Fruit fly (Drosophila melanogaster) whole organism, embryonic: ENCODE data around the gene CG5790.

ENCODE experiments used
- Bgb ChIP-seq: fragments of 200-800 bp; sonication (Bioruptor generic); IDR thresholded peaks from 2 replicates; pipeline ENCODE4 v1.3.6; 2022; ENCODE audit warnings: missing biosample characterization, missing genetic modification characterization; ENCODE audit not compliant: partially characterized antibody
- CG10209 ChIP-seq: fragments of 200-800 bp; sonication (Bioruptor generic); optimal IDR thresholded peaks from 3 replicates; lab custom pipeline; 2017; ENCODE audit warnings: missing biosample characterization, mild to moderate bottlenecking, missing genetic modification characterization, missing genetic modification reagents
- CG11560 ChIP-seq: fragments of 200-800 bp; sonication (Bioruptor generic); IDR thresholded peaks from 3 replicates; pipeline ENCODE4 v1.3.6; 2022; ENCODE audit warnings: missing biosample characterization, missing genetic modification characterization
- CG14965 ChIP-seq: fragments of 200-800 bp; sonication (Bioruptor generic); optimal IDR thresholded peaks from 2 replicates; lab custom pipeline; 2016; ENCODE audit warnings: missing biosample characterization, missing genetic modification characterization, borderline replicate concordance
- CG15011 ChIP-seq: fragments of 200-800 bp; sonication (Bioruptor generic); optimal IDR thresholded peaks from 3 replicates; lab custom pipeline; 2018; ENCODE audit warnings: missing biosample characterization, mild to moderate bottlenecking, missing genetic modification characterization
- CG15269 ChIP-seq: fragments of 200-800 bp; sonication (Bioruptor generic); optimal IDR thresholded peaks from 2 replicates; lab custom pipeline; 2018; ENCODE audit warnings: missing biosample characterization, mild to moderate bottlenecking, missing genetic modification characterization, moderate library complexity
- CG1529 ChIP-seq: fragments of 200-800 bp; sonication (Bioruptor generic); optimal IDR thresholded peaks from 3 replicates; lab custom pipeline; 2018; ENCODE audit warnings: missing biosample characterization, missing genetic modification characterization
- CG1603 ChIP-seq: fragments of 200-800 bp; sonication (Bioruptor generic); optimal IDR thresholded peaks from 2 replicates; lab custom pipeline; 2019; ENCODE audit warnings: missing biosample characterization, mild to moderate bottlenecking, missing genetic modification characterization, moderate library complexity
- CG2678 ChIP-seq: fragments of 200-800 bp; sonication (Bioruptor generic); optimal IDR thresholded peaks from 3 replicates; lab custom pipeline; 2019; ENCODE audit warnings: missing biosample characterization, mild to moderate bottlenecking, missing genetic modification characterization, moderate library complexity
- CG3407 ChIP-seq: fragments of 200-800 bp; sonication (Bioruptor generic); optimal IDR thresholded peaks from 2 replicates; lab custom pipeline; 2018; ENCODE audit warnings: missing biosample characterization, mild to moderate bottlenecking, missing genetic modification characterization
- CG42726 ChIP-seq: fragments of 200-800 bp; sonication (Bioruptor generic); IDR thresholded peaks from 2 replicates; pipeline ENCODE4 v1.3.6; 2022; ENCODE audit warnings: missing biosample characterization, missing genetic modification characterization; ENCODE audit not compliant: partially characterized antibody
- CG4404 ChIP-seq: fragments of 200-800 bp; sonication (Bioruptor generic); IDR thresholded peaks from 2 replicates; pipeline ENCODE4 v1.3.6; 2022; ENCODE audit warnings: missing biosample characterization, missing genetic modification characterization
- CG6791 ChIP-seq: fragments of 200-800 bp; sonication (Bioruptor generic); IDR thresholded peaks from 3 replicates; pipeline ENCODE4 v1.3.6; 2022; ENCODE audit warnings: missing biosample characterization, missing genetic modification characterization; ENCODE audit not compliant: partially characterized antibody
- CG6854 ChIP-seq: fragments of 200-800 bp; sonication (Bioruptor generic); optimal IDR thresholded peaks from 3 replicates; lab custom pipeline; 2017; ENCODE audit warnings: missing biosample characterization, mild to moderate bottlenecking, missing genetic modification characterization
- CG7556 ChIP-seq: fragments of 200-800 bp; sonication (Bioruptor generic); optimal IDR thresholded peaks from 2 replicates; lab custom pipeline; 2017; ENCODE audit warnings: missing biosample characterization, mild to moderate bottlenecking, missing genetic modification characterization
- CG7928 ChIP-seq: fragments of 200-800 bp; sonication (Bioruptor generic); optimal IDR thresholded peaks from 2 replicates; lab custom pipeline; 2017; ENCODE audit warnings: missing biosample characterization, mild to moderate bottlenecking, missing genetic modification characterization
- CG8290 ChIP-seq, 3 experiments: fragments of 200-800 bp; sonication (Bioruptor generic); optimal IDR thresholded peaks; 2 replicates each; lab custom pipeline; 2016 to 2019; ENCODE audit warnings: missing biosample characterization in 3 of 3, missing genetic modification characterization in 3 of 3, mild to moderate bottlenecking in 2 of 3, moderate library complexity in 1 of 3
- CG8388 ChIP-seq: fragments of 200-800 bp; sonication (Bioruptor generic); optimal IDR thresholded peaks from 2 replicates; lab custom pipeline; 2019; ENCODE audit warnings: missing biosample characterization, mild to moderate bottlenecking, missing genetic modification characterization, moderate library complexity
- CG9727 ChIP-seq: fragments of 200-800 bp; sonication (Bioruptor generic); optimal IDR thresholded peaks from 3 replicates; lab custom pipeline; 2017; ENCODE audit warnings: missing biosample characterization, mild to moderate bottlenecking, missing genetic modification characterization
- CG9932 ChIP-seq: fragments of 200-800 bp; sonication (Bioruptor generic); IDR thresholded peaks from 2 replicates; pipeline ENCODE4 v1.3.6; 2022; ENCODE audit warnings: missing biosample characterization, missing genetic modification characterization
- H15 ChIP-seq: fragments of 200-800 bp; sonication (Bioruptor generic); IDR thresholded peaks from 3 replicates; pipeline ENCODE4 v1.3.6; 2022; ENCODE audit warnings: missing biosample characterization, missing genetic modification characterization
- H2.0 ChIP-seq: fragments of 200-800 bp; sonication (Bioruptor generic); IDR thresholded peaks from 2 replicates; pipeline ENCODE4 v1.3.6; 2022; ENCODE audit warnings: missing biosample characterization, missing genetic modification characterization
- HLH3B ChIP-seq: fragments of 200-800 bp; sonication (Bioruptor generic); IDR thresholded peaks from 2 replicates; pipeline ENCODE4 v1.3.6; 2022; ENCODE audit warnings: missing biosample characterization, missing genetic modification characterization
- HLH4C ChIP-seq: fragments of 200-800 bp; sonication (Bioruptor generic); IDR thresholded peaks from 3 replicates; pipeline ENCODE4 v1.3.6; 2022; ENCODE audit warnings: missing biosample characterization, missing genetic modification characterization; ENCODE audit not compliant: partially characterized antibody
- HLHmδ ChIP-seq: fragments of 200-800 bp; sonication (Bioruptor generic); optimal IDR thresholded peaks from 2 replicates; lab custom pipeline; 2018; ENCODE audit warnings: missing biosample characterization, mild to moderate bottlenecking, missing genetic modification characterization, moderate library complexity
- Mrtf ChIP-seq: fragments of 200-800 bp; sonication (Bioruptor generic); IDR thresholded peaks from 3 replicates; pipeline ENCODE4 v1.3.6; 2022; ENCODE audit warnings: missing biosample characterization, missing genetic modification characterization
- Neu2 ChIP-seq: fragments of 200-800 bp; sonication (Bioruptor generic); optimal IDR thresholded peaks from 3 replicates; lab custom pipeline; 2016; ENCODE audit warnings: missing biosample characterization, missing genetic modification characterization, borderline replicate concordance
- Pdp1 ChIP-seq, 2 experiments: fragments of 200-800 bp; sonication (Bioruptor generic); optimal IDR thresholded peaks; 3 replicates each; lab custom pipeline; 2016; ENCODE audit warnings: missing biosample characterization in 2 of 2, missing genetic modification characterization in 2 of 2, mild to moderate bottlenecking in 1 of 2, moderate library complexity in 1 of 2
- Poxn ChIP-seq: fragments of 200-800 bp; sonication (Bioruptor generic); IDR thresholded peaks from 2 replicates; pipeline ENCODE4 v1.3.6; 2022; ENCODE audit warnings: missing biosample characterization, missing genetic modification characterization
- Sox102F ChIP-seq: fragments of 200-800 bp; sonication (Bioruptor generic); optimal IDR thresholded peaks from 2 replicates; lab custom pipeline; 2018; ENCODE audit warnings: missing biosample characterization, mild to moderate bottlenecking, missing genetic modification characterization, moderate library complexity
- Vsx1 ChIP-seq: fragments of 200-800 bp; sonication (Bioruptor generic); optimal IDR thresholded peaks from 2 replicates; lab custom pipeline; 2017; ENCODE audit warnings: missing biosample characterization, mild to moderate bottlenecking, missing genetic modification characterization, missing genetic modification reagents
- al ChIP-seq: fragments of 200-800 bp; sonication (Bioruptor generic); IDR thresholded peaks from 2 replicates; pipeline ENCODE4 v1.3.6; 2022; ENCODE audit warnings: missing biosample characterization, missing genetic modification characterization
- crc ChIP-seq: fragments of 200-800 bp; sonication (Bioruptor generic); optimal IDR thresholded peaks from 2 replicates; lab custom pipeline; 2016; ENCODE audit warnings: missing biosample characterization, missing genetic modification characterization
- cwo ChIP-seq: fragments of 200-800 bp; sonication (Bioruptor generic); optimal IDR thresholded peaks from 3 replicates; lab custom pipeline; 2017; ENCODE audit warnings: missing biosample characterization, missing genetic modification characterization, mild to moderate bottlenecking, moderate library complexity, missing genetic modification reagents
- dmrt99B ChIP-seq: fragments of 200-800 bp; sonication (Bioruptor generic); optimal IDR thresholded peaks from 2 replicates; lab custom pipeline; 2018; ENCODE audit warnings: missing biosample characterization, mild to moderate bottlenecking, missing genetic modification characterization, moderate library complexity
- dysf ChIP-seq: fragments of 200-800 bp; sonication (Bioruptor generic); IDR thresholded peaks from 3 replicates; pipeline ENCODE4 v1.3.6; 2022; ENCODE audit warnings: missing biosample characterization, missing genetic modification characterization
- en ChIP-seq: fragments of 200-800 bp; sonication (Bioruptor generic); optimal IDR thresholded peaks from 2 replicates; lab custom pipeline; 2016; ENCODE audit warnings: missing biosample characterization, missing genetic modification characterization
- fd3F ChIP-seq: fragments of 200-800 bp; sonication (Bioruptor generic); optimal IDR thresholded peaks from 2 replicates; lab custom pipeline; 2018; ENCODE audit warnings: missing biosample characterization, mild to moderate bottlenecking, missing genetic modification characterization, moderate library complexity
- gcm ChIP-seq: fragments of 200-800 bp; sonication (Bioruptor generic); optimal IDR thresholded peaks from 2 replicates; lab custom pipeline; 2019; ENCODE audit warnings: missing biosample characterization, mild to moderate bottlenecking, missing genetic modification characterization, moderate library complexity
- insv ChIP-seq, 2 experiments: fragments of 200-800 bp; sonication (Bioruptor generic); optimal IDR thresholded peaks; 3 replicates each; lab custom pipeline; 2016 to 2018; ENCODE audit warnings: missing biosample characterization in 2 of 2, missing genetic modification characterization in 2 of 2
- jing ChIP-seq: fragments of 200-800 bp; sonication (Bioruptor generic); optimal IDR thresholded peaks from 2 replicates; lab custom pipeline; 2018; ENCODE audit warnings: missing biosample characterization, mild to moderate bottlenecking, missing genetic modification characterization
- klu ChIP-seq: fragments of 200-800 bp; sonication (Bioruptor generic); IDR thresholded peaks from 2 replicates; pipeline ENCODE4 v1.3.6; 2022; ENCODE audit warnings: missing biosample characterization, missing genetic modification characterization
- mam ChIP-seq: fragments of 200-800 bp; sonication (Bioruptor generic); optimal IDR thresholded peaks from 3 replicates; lab custom pipeline; 2016; ENCODE audit warnings: missing biosample characterization, missing genetic modification characterization
- nerfin-2 ChIP-seq: fragments of 200-800 bp; sonication (Bioruptor generic); IDR thresholded peaks from 2 replicates; pipeline ENCODE4 v1.3.6; 2022; ENCODE audit warnings: missing biosample characterization, missing genetic modification characterization; ENCODE audit not compliant: partially characterized antibody
- pzg ChIP-seq: fragments of 200-800 bp; sonication (Bioruptor generic); optimal IDR thresholded peaks from 3 replicates; lab custom pipeline; 2018; ENCODE audit warnings: missing biosample characterization, mild to moderate bottlenecking, missing genetic modification characterization, moderate library complexity
- schlank ChIP-seq: fragments of 200-800 bp; sonication (Bioruptor generic); optimal IDR thresholded peaks from 2 replicates; lab custom pipeline; 2018; ENCODE audit warnings: missing biosample characterization, mild to moderate bottlenecking, missing genetic modification characterization
- sim ChIP-seq: fragments of 200-800 bp; sonication (Bioruptor generic); IDR thresholded peaks from 2 replicates; pipeline ENCODE4 v1.3.6; 2022; ENCODE audit warnings: missing biosample characterization, missing genetic modification characterization
- sisA ChIP-seq: fragments of 200-800 bp; sonication (Bioruptor generic); IDR thresholded peaks from 2 replicates; pipeline ENCODE4 v1.3.6; 2022; ENCODE audit warnings: missing biosample characterization, missing genetic modification characterization
- trh ChIP-seq: fragments of 200-800 bp; sonication (Bioruptor generic); optimal IDR thresholded peaks from 2 replicates; lab custom pipeline; 2016; ENCODE audit warnings: missing biosample characterization, missing genetic modification characterization

CG5790 gene

DNA sequence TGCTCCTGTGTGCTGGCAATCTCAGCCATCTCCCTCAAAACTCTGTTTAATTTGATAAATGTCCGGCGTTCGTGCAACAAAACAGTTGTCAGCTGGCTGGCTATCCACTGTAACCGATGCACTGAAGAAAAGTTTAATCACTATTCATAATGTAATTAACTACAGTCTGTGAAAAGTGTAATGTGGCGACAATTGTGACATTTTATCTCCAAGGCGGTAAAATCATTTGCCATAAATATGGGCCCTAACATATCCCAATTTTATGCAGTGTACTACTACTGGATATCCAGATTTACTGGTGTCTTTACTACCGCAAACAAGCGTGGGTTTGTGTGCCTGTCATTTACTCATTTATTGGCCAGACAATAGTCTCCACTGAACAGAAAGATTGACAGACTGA is 34.1 kb downstream of the CG5790 start (continued):
- no peak for TF ChIP-seq CG9932
- no peak for TF ChIP-seq sim (GFP tag; lab: Robert Waterston, UW)
- TF ChIP-seq CG6854 (GFP tag; lab: Kevin White, UChicago), result no peak
- TF ChIP-seq fd3F (GFP tag; lab: Kevin White, UChicago), result no peak
- peak; percentile 3 for TF ChIP-seq jing (GFP tag; lab: Kevin White, UChicago)
- no peak for TF ChIP-seq CG11560 (tag; lab: Robert Waterston, UW)
- peak; percentile 39 for TF ChIP-seq CG10209 (GFP tag; lab: Kevin White, UChicago)
- TF ChIP-seq HLHmδ, result no peak
- no peak for TF ChIP-seq Bgb (GFP tag; lab: Robert Waterston, UW)
- no peak for TF ChIP-seq Poxn (GFP tag; lab: Robert Waterston, UW)
- no peak for TF ChIP-seq al (GFP tag; lab: Robert Waterston, UW)
- no peak for TF ChIP-seq Neu2 (GFP tag; lab: Kevin White, UChicago)
- TF ChIP-seq Mrtf (GFP tag; lab: Robert Waterston, UW), result no peak
- TF ChIP-seq H2.0 (GFP tag; lab: Robert Waterston, UW), result no peak
- TF ChIP-seq trh (GFP tag; lab: Kevin White, UChicago), result no peak
- TF ChIP-seq sisA (GFP tag; lab: Robert Waterston, UW), result peak; percentile 59; the same call in 1 of the 2 replicates
- TF ChIP-seq klu, result peak; percentile 25; the same call in 1 of the 2 replicates
- peak; percentile 77 for TF ChIP-seq Sox102F (GFP tag; lab: Kevin White, UChicago)
- no peak for TF ChIP-seq CG8290 (GFP tag; optimal IDR thresholded peaks at IDR 0.05; lab: Kevin White, UChicago)
- peak in 1 of 2 experiments; percentile 59 for TF ChIP-seq CG8290 (tag; optimal IDR thresholded peaks at IDR 0.05; lab: Kevin White, UChicago)
- TF ChIP-seq nerfin-2 (GFP tag; lab: Robert Waterston, UW), result no peak
- peak; percentile 61; the same call in 1 of the 2 replicates for TF ChIP-seq HLH3B (GFP tag; lab: Robert Waterston, UW)
- peak in 1 of 2 experiments; percentile 27 for TF ChIP-seq Pdp1 (GFP tag; optimal IDR thresholded peaks at IDR 0.05; lab: Kevin White, UChicago)
- TF ChIP-seq cwo, result peak; percentile 19
- TF ChIP-seq mam, result peak; percentile 49
- no peak for TF ChIP-seq CG15011 (GFP tag; lab: Kevin White, UChicago)
- TF ChIP-seq CG6791 (GFP tag; lab: Robert Waterston, UW), result no peak
- peak; percentile 44 for TF ChIP-seq CG4404
- TF ChIP-seq en, result peak; percentile 34
- TF ChIP-seq gcm (GFP tag; lab: Kevin White, UChicago), result no peak
- TF ChIP-seq insv (GFP tag; optimal IDR thresholded peaks at IDR 0.05; lab: Kevin White, UChicago), result no peak
- peak; percentile 52 for TF ChIP-seq CG2678
- TF ChIP-seq CG3407 (GFP tag; lab: Kevin White, UChicago), result peak; percentile 49
- TF ChIP-seq CG42726 (GFP tag; lab: Robert Waterston, UW), result no peak
- no peak for TF ChIP-seq Vsx1 (GFP tag; lab: Kevin White, UChicago)
- TF ChIP-seq CG1603 (tag; lab: Kevin White, UChicago), result peak; percentile 80
- TF ChIP-seq CG7556 (GFP tag; lab: Kevin White, UChicago), result peak; percentile 30
- TF ChIP-seq CG8388 (GFP tag; lab: Kevin White, UChicago), result no peak
- TF ChIP-seq CG1529, result peak; percentile 25
- no peak for TF ChIP-seq CG14965 (GFP tag; lab: Kevin White, UChicago)
- no peak for TF ChIP-seq CG7928 (GFP tag; lab: Kevin White, UChicago)
- TF ChIP-seq HLH4C, result no peak
- peak; percentile 64 for TF ChIP-seq dmrt99B
- no peak for TF ChIP-seq schlank
- TF ChIP-seq CG9727 (GFP tag; lab: Kevin White, UChicago), result no peak
- peak; percentile 70 for TF ChIP-seq dysf
- TF ChIP-seq CG15269 (tag; lab: Kevin White, UChicago), result no peak
- TF ChIP-seq H15 (GFP tag; lab: Robert Waterston, UW), result 0 out of 3 replicates have a peak, but pooled peaks have one; percentile 41
- TF ChIP-seq crc (GFP tag; lab: Kevin White, UChicago), result no peak
- no peak for TF ChIP-seq pzg (GFP tag; lab: Kevin White, UChicago)
